Fruit fly (Drosophila melanogaster) whole organism, embryonic: ENCODE measurements around the gene CG15927.

Experiments used
- Atf-2 ChIP-seq: fragments of 200-800 bp; sonication (Bioruptor generic); optimal IDR thresholded peaks from 2 replicates; lab custom pipeline; 2016; ENCODE audit warnings: missing biosample characterization, missing genetic modification characterization
- CG10462 ChIP-seq: fragments of 200-800 bp; sonication (Bioruptor generic); optimal IDR thresholded peaks from 2 replicates; lab custom pipeline; 2016; ENCODE audit warnings: missing biosample characterization, missing genetic modification characterization
- CG10654 ChIP-seq: fragments of 200-800 bp; sonication (Bioruptor generic); optimal IDR thresholded peaks from 2 replicates; lab custom pipeline; 2016; ENCODE audit warnings: missing biosample characterization, missing genetic modification characterization
- CG11504 ChIP-seq: fragments of 200-800 bp; sonication (Bioruptor generic); optimal IDR thresholded peaks from 3 replicates; lab custom pipeline; 2019; ENCODE audit warnings: missing biosample characterization, mild to moderate bottlenecking, missing genetic modification characterization, moderate library complexity
- CG11560 ChIP-seq: fragments of 200-800 bp; sonication (Bioruptor generic); IDR thresholded peaks from 3 replicates; pipeline ENCODE4 v1.3.6; 2022; ENCODE audit warnings: missing biosample characterization, missing genetic modification characterization
- CG13296 ChIP-seq: fragments of 200-800 bp; sonication (Bioruptor generic); optimal IDR thresholded peaks from 3 replicates; lab custom pipeline; 2018; ENCODE audit warnings: missing biosample characterization, mild to moderate bottlenecking, missing genetic modification characterization
- CG14860 ChIP-seq: fragments of 200-800 bp; sonication (Bioruptor generic); IDR thresholded peaks from 3 replicates; pipeline ENCODE4 v1.3.6; 2022; ENCODE audit warnings: missing biosample characterization, missing genetic modification characterization; ENCODE audit not compliant: partially characterized antibody
- CG15011 ChIP-seq: fragments of 200-800 bp; sonication (Bioruptor generic); optimal IDR thresholded peaks from 3 replicates; lab custom pipeline; 2018; ENCODE audit warnings: missing biosample characterization, mild to moderate bottlenecking, missing genetic modification characterization
- CG15514 ChIP-seq: fragments of 200-800 bp; sonication (Bioruptor generic); optimal IDR thresholded peaks from 3 replicates; lab custom pipeline; 2017; ENCODE audit warnings: missing biosample characterization, missing genetic modification characterization, mild to moderate bottlenecking, moderate library complexity, missing genetic modification reagents
- CG17186 ChIP-seq: fragments of 200-800 bp; sonication (Bioruptor generic); optimal IDR thresholded peaks from 3 replicates; lab custom pipeline; 2017; ENCODE audit warnings: missing biosample characterization, missing genetic modification reagents, missing genetic modification characterization
- CG17385 ChIP-seq: fragments of 200-800 bp; sonication (Bioruptor generic); optimal IDR thresholded peaks from 3 replicates; lab custom pipeline; 2018; ENCODE audit warnings: missing biosample characterization, mild to moderate bottlenecking, missing genetic modification characterization
- CG1792 ChIP-seq: fragments of 200-800 bp; sonication (Bioruptor generic); optimal IDR thresholded peaks from 2 replicates; lab custom pipeline; 2016; ENCODE audit warnings: missing biosample characterization, missing genetic modification characterization
- CG2116 ChIP-seq: fragments of 200-800 bp; sonication (Bioruptor generic); optimal IDR thresholded peaks from 3 replicates; lab custom pipeline; 2018; ENCODE audit warnings: missing biosample characterization, mild to moderate bottlenecking, missing genetic modification characterization
- CG2712 ChIP-seq: fragments of 200-800 bp; optimal IDR thresholded peaks from 3 replicates; lab custom pipeline; 2019; ENCODE audit warnings: missing biosample characterization, mild to moderate bottlenecking, missing genetic modification characterization, moderate library complexity
- CG32532 ChIP-seq: fragments of 200-800 bp; sonication (Bioruptor generic); IDR thresholded peaks from 2 replicates; pipeline ENCODE4 v1.3.6; 2022; ENCODE audit warnings: missing biosample characterization, missing genetic modification characterization
- CG42726 ChIP-seq: fragments of 200-800 bp; sonication (Bioruptor generic); IDR thresholded peaks from 2 replicates; pipeline ENCODE4 v1.3.6; 2022; ENCODE audit warnings: missing biosample characterization, missing genetic modification characterization; ENCODE audit not compliant: partially characterized antibody
- CG4617 ChIP-seq: fragments of 200-800 bp; sonication (Bioruptor generic); optimal IDR thresholded peaks from 3 replicates; lab custom pipeline; 2016; ENCODE audit warnings: missing biosample characterization, missing genetic modification characterization, borderline replicate concordance
- CG6175 ChIP-seq: fragments of 200-800 bp; sonication (Bioruptor generic); IDR thresholded peaks from 3 replicates; pipeline ENCODE4 v1.3.6; 2022; ENCODE audit warnings: missing biosample characterization, missing genetic modification characterization
- CG9215 ChIP-seq: fragments of 200-800 bp; sonication (Bioruptor generic); IDR thresholded peaks from 2 replicates; pipeline ENCODE4 v1.3.6; 2022; ENCODE audit warnings: missing biosample characterization, missing genetic modification characterization
- CG9817 ChIP-seq: fragments of 200-800 bp; sonication (Bioruptor generic); optimal IDR thresholded peaks from 2 replicates; lab custom pipeline; 2018; ENCODE audit warnings: missing biosample characterization, mild to moderate bottlenecking, missing genetic modification characterization, moderate library complexity
- CoRest ChIP-seq: fragments of 200-800 bp; sonication (Bioruptor generic); optimal IDR thresholded peaks from 3 replicates; lab custom pipeline; 2018; ENCODE audit warnings: missing biosample characterization, mild to moderate bottlenecking, missing genetic modification characterization, moderate library complexity
- CrebB ChIP-seq: fragments of 200-800 bp; sonication (Bioruptor generic); optimal IDR thresholded peaks from 3 replicates; lab custom pipeline; 2018; ENCODE audit warnings: missing biosample characterization, mild to moderate bottlenecking, missing genetic modification characterization
- Hey ChIP-seq: fragments of 200-800 bp; sonication (Bioruptor generic); optimal IDR thresholded peaks from 3 replicates; lab custom pipeline; 2018; ENCODE audit warnings: missing biosample characterization, mild to moderate bottlenecking, missing genetic modification characterization
- Hr51 ChIP-seq, 2 experiments: fragments of 200-800 bp; sonication (Bioruptor generic); optimal IDR thresholded peaks; 2 replicates in 1 of 2; 3 replicates in 1 of 2; lab custom pipeline; 2016 to 2018; ENCODE audit warnings: missing biosample characterization in 2 of 2, missing genetic modification characterization in 2 of 2, mild to moderate bottlenecking in 1 of 2, moderate library complexity in 1 of 2
- Kr ChIP-seq: fragments of 200-800 bp; sonication (Bioruptor generic); optimal IDR thresholded peaks from 2 replicates; lab custom pipeline; 2017; ENCODE audit warnings: missing biosample characterization, mild to moderate bottlenecking, missing genetic modification characterization
- Opbp ChIP-seq: fragments of 200-800 bp; sonication (Bioruptor generic); IDR thresholded peaks from 3 replicates; pipeline ENCODE4 v1.3.6; 2022; ENCODE audit warnings: missing biosample characterization, missing genetic modification characterization; ENCODE audit not compliant: partially characterized antibody
- Sox102F ChIP-seq: fragments of 200-800 bp; sonication (Bioruptor generic); optimal IDR thresholded peaks from 2 replicates; lab custom pipeline; 2018; ENCODE audit warnings: missing biosample characterization, mild to moderate bottlenecking, missing genetic modification characterization, moderate library complexity
- TFAM ChIP-seq: fragments of 200-800 bp; sonication (Bioruptor generic); optimal IDR thresholded peaks from 2 replicates; lab custom pipeline; 2017; ENCODE audit warnings: missing biosample characterization, missing genetic modification characterization, inconsistent platforms
- ato ChIP-seq: fragments of 200-800 bp; sonication (Bioruptor generic); IDR thresholded peaks from 2 replicates; pipeline ENCODE4 v1.3.6; 2022; ENCODE audit warnings: missing biosample characterization, missing genetic modification characterization; ENCODE audit not compliant: partially characterized antibody
- bigmax ChIP-seq: fragments of 200-800 bp; sonication (Bioruptor generic); optimal IDR thresholded peaks from 2 replicates; lab custom pipeline; 2018; ENCODE audit warnings: missing biosample characterization, mild to moderate bottlenecking, missing genetic modification characterization
- cad ChIP-seq: fragments of >200 bp; optimal IDR thresholded peaks from 2 replicates; lab custom pipeline; 2017; ENCODE audit warnings: missing biosample characterization, missing genetic modification characterization
- crol ChIP-seq: fragments of 200-800 bp; sonication (Bioruptor generic); IDR thresholded peaks from 2 replicates; pipeline ENCODE4 v1.3.6; 2022; ENCODE audit warnings: missing biosample characterization, missing genetic modification characterization
- dimm ChIP-seq: fragments of 200-800 bp; sonication (Bioruptor generic); IDR thresholded peaks from 2 replicates; pipeline ENCODE4 v1.3.6; 2022; ENCODE audit warnings: missing biosample characterization, missing genetic modification characterization
- dmrt11E ChIP-seq: fragments of 200-800 bp; sonication (Bioruptor generic); optimal IDR thresholded peaks from 3 replicates; lab custom pipeline; 2018; ENCODE audit warnings: missing biosample characterization, mild to moderate bottlenecking, missing genetic modification characterization, moderate library complexity
- en ChIP-seq: fragments of 200-800 bp; sonication (Bioruptor generic); optimal IDR thresholded peaks from 2 replicates; lab custom pipeline; 2016; ENCODE audit warnings: missing biosample characterization, missing genetic modification characterization
- hkb ChIP-seq, 2 experiments: fragments of 200-800 bp in 1 of 2; fragments of >200 bp in 1 of 2; sonication (Bioruptor generic) in 1 of 2; IDR thresholded peaks in 1 of 2; optimal IDR thresholded peaks in 1 of 2; 2 replicates each; pipeline versions ENCODE4 v1.3.6 to Lab custom; 2017 to 2022; ENCODE audit warnings: missing biosample characterization in 1 of 2, missing genetic modification characterization in 1 of 2
- kay ChIP-seq: fragments of 200-800 bp; sonication (Bioruptor generic); optimal IDR thresholded peaks from 2 replicates; lab custom pipeline; 2016; ENCODE audit warnings: missing biosample characterization, missing genetic modification characterization
- lmd ChIP-seq: fragments of 200-800 bp; sonication (Bioruptor generic); IDR thresholded peaks from 2 replicates; pipeline ENCODE4 v1.3.6; 2022; ENCODE audit warnings: missing biosample characterization, missing genetic modification characterization
- nerfin-1 ChIP-seq: fragments of 200-800 bp; sonication (Bioruptor generic); optimal IDR thresholded peaks from 3 replicates; lab custom pipeline; 2019; ENCODE audit warnings: missing biosample characterization, mild to moderate bottlenecking, missing genetic modification characterization, moderate library complexity
- nerfin-2 ChIP-seq: fragments of 200-800 bp; sonication (Bioruptor generic); IDR thresholded peaks from 2 replicates; pipeline ENCODE4 v1.3.6; 2022; ENCODE audit warnings: missing biosample characterization, missing genetic modification characterization; ENCODE audit not compliant: partially characterized antibody
- pfk ChIP-seq: fragments of 200-800 bp; sonication (Bioruptor generic); optimal IDR thresholded peaks from 2 replicates; lab custom pipeline; 2018; ENCODE audit warnings: missing biosample characterization, mild to moderate bottlenecking, missing genetic modification characterization, moderate library complexity
- rib ChIP-seq: fragments of 200-800 bp; sonication (Bioruptor generic); IDR thresholded peaks from 2 replicates; pipeline ENCODE4 v1.3.6; 2022; ENCODE audit warnings: missing biosample characterization, missing genetic modification characterization
- row ChIP-seq: fragments of 200-800 bp; sonication (Bioruptor generic); IDR thresholded peaks from 3 replicates; pipeline ENCODE4 v1.3.6; 2022; ENCODE audit warnings: missing biosample characterization, missing genetic modification characterization
- ssp ChIP-seq: fragments of 200-800 bp; sonication (Bioruptor generic); IDR thresholded peaks from 2 replicates; pipeline ENCODE4 v1.3.6; 2022; ENCODE audit warnings: missing biosample characterization, missing genetic modification characterization
- sug ChIP-seq: fragments of 200-800 bp; optimal IDR thresholded peaks from 2 replicates; lab custom pipeline; 2019; ENCODE audit warnings: missing biosample characterization, mild to moderate bottlenecking, missing genetic modification characterization, moderate library complexity
- tll ChIP-seq, 2 experiments: fragments of 200-800 bp in 1 of 2; fragments of >200 bp in 1 of 2; sonication (Bioruptor generic) in 1 of 2; optimal IDR thresholded peaks; 2 replicates each; lab custom pipeline; 2017 to 2019; ENCODE audit warnings: missing biosample characterization in 2 of 2, missing genetic modification characterization in 2 of 2, mild to moderate bottlenecking in 1 of 2, moderate library complexity in 1 of 2
- toy ChIP-seq: fragments of 200-800 bp; sonication (Bioruptor generic); IDR thresholded peaks from 2 replicates; pipeline ENCODE4 v1.3.6; 2022; ENCODE audit warnings: missing biosample characterization, missing genetic modification characterization
- zen ChIP-seq: fragments of 200-800 bp; sonication (Bioruptor generic); optimal IDR thresholded peaks from 3 replicates; lab custom pipeline; 2018; ENCODE audit warnings: missing biosample characterization, mild to moderate bottlenecking, missing genetic modification characterization, moderate library complexity

Gene CG15927

DNA sequence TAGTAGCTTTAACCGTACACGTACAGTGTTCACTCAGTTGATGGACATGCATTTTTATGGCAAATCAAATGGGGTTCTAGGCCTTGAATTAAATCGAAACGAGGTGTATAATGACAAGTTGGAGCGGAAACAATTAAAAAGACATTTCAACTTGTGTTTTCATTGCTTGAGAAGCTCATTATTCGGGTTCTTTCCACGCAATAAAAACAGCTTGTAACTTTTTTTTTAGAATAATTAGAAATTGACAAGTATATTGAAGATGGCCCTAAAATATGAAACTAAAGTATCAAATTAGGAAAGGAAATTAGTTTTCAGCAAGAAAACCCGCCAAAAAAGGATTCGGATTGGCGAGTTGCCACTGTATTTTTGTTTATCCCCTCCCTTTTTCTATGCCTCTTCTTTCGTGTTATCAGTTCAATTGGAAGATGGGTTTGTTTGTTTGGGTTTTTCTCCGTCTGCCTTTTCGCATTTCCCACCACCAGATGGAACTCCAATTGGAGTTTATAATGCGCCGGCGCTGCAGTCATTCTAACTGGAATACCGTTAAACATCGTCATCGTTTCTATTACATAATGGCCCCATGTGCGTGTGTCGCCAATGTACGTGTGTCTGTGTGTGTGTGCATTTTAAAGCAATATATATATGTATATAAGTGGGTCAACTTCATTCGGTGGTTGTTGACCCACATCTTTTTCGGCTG is 12.2 kb downstream of the CG15927 start (continued):
- TF ChIP-seq CG9215 (GFP tag; lab: Robert Waterston, UW) (no peak), toy (no peak), CG10462 (GFP tag; lab: Kevin White, UChicago) (no peak), CG32532 (GFP tag; lab: Robert Waterston, UW) (peak; percentile 24; the same call in 1 of the 2 replicates), ato (GFP tag; lab: Robert Waterston, UW) (no peak), CoRest (tag; lab: Kevin White, UChicago) (peak; percentile 53), CG4617 (no peak), CG14860 (GFP tag; lab: Robert Waterston, UW) (no peak), CG17186 (GFP tag; lab: Kevin White, UChicago) (no peak), CG2712 (tag; lab: Kevin White, UChicago) (peak; percentile 32), crol (GFP tag; lab: Robert Waterston, UW) (no peak), CrebB (tag; lab: Kevin White, UChicago) (no peak), Opbp (GFP tag; lab: Robert Waterston, UW) (no peak), Hr51 (GFP tag; optimal IDR thresholded peaks at IDR 0.05; lab: Kevin White, UChicago) (peak; percentile 0 to 65), lmd (peak; percentile 57), en (no peak), CG2116 (GFP tag; lab: Kevin White, UChicago) (no peak), CG6175 (GFP tag; lab: Robert Waterston, UW) (no peak), pfk (GFP tag; lab: Kevin White, UChicago) (no peak), rib (GFP tag; lab: Robert Waterston, UW) (no peak), CG1792 (GFP tag; lab: Kevin White, UChicago) (peak; percentile 17), zen (tag; lab: Kevin White, UChicago) (no peak), CG10654 (peak; percentile 16), hkb (optimal IDR thresholded peaks at IDR 0.05; lab: Kevin White, UChicago) (no peak), hkb (GFP tag; IDR thresholded peaks at IDR 0.05; lab: Robert Waterston, UW) (peak; percentile 33; the same call in 1 of the 2 replicates), sug (tag; lab: Kevin White, UChicago) (peak; percentile 11), Atf-2 (GFP tag; lab: Kevin White, UChicago) (peak; percentile 41), dmrt11E (tag; lab: Kevin White, UChicago) (no peak), cad (GFP tag; lab: Kevin White, UChicago) (no peak), CG15011 (GFP tag; lab: Kevin White, UChicago) (peak; percentile 49), CG11560 (tag; lab: Robert Waterston, UW) (0 out of 3 replicates have a peak, but pooled peaks have one; percentile 12), bigmax (GFP tag; lab: Kevin White, UChicago) (no peak), Hey (tag; lab: Kevin White, UChicago) (no peak), CG9817 (tag; lab: Kevin White, UChicago) (peak; percentile 39), CG13296 (GFP tag; lab: Kevin White, UChicago) (peak; percentile 4), CG11504 (tag; lab: Kevin White, UChicago) (peak; percentile 78), dimm (GFP tag; lab: Robert Waterston, UW) (no peak), CG15514 (GFP tag; lab: Kevin White, UChicago) (no peak), Kr (GFP tag; lab: Kevin White, UChicago) (no peak), nerfin-2 (GFP tag; lab: Robert Waterston, UW) (no peak), row (GFP tag; lab: Robert Waterston, UW) (peak; percentile 61), CG17385 (GFP tag; lab: Kevin White, UChicago) (peak; percentile 52), kay (GFP tag; lab: Kevin White, UChicago) (no peak), TFAM (no peak), CG42726 (GFP tag; lab: Robert Waterston, UW) (no peak), nerfin-1 (tag; lab: Kevin White, UChicago) (peak; percentile 52), ssp (GFP tag; lab: Robert Waterston, UW) (no peak), tll (GFP tag; optimal IDR thresholded peaks at IDR 0.05; lab: Kevin White, UChicago) (no peak), Sox102F (GFP tag; lab: Kevin White, UChicago) (peak; percentile 58)
